Worm (Caenorhabditis elegans) whole organism, L3 larva: ENCODE data around the gene nhr-101.

Source experiments
- eor-1 ChIP-seq, 2 experiments: fragments of 150-350 bp; optimal IDR thresholded peaks; 2 replicates each; lab custom pipeline; 2014 to 2018; ENCODE audit warnings: missing biosample characterization in 2 of 2, missing genetic modification characterization in 2 of 2
- nhr-11 ChIP-seq: fragments of 150-350 bp; optimal IDR thresholded peaks from 2 replicates; lab custom pipeline; 2014; ENCODE audit warnings: missing biosample characterization, missing genetic modification characterization
- nhr-77 ChIP-seq: fragments of 150-350 bp; optimal IDR thresholded peaks from 2 replicates; lab custom pipeline; 2014; ENCODE audit warnings: missing biosample characterization, missing genetic modification characterization

DNA sequence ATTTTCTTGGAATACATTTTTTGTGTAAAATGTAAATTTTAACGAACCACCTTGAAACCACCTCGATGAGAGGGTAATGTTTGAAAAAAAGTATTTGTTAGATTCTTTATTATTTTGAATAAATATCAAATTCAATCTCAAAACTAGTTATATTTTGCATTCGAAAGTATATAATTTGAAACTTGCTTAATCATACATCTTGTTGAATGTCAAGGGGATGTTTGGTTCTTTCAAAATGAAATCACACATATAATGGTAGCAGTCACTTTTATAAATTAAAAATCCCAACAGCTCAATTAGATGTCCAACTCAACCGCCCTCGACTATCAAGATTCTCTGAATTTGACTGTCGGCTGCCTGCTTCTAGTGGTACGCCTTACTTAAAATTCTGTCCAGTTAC is 5.7 kb upstream of the nhr-101 start, which contains the start of gene srx-87:
- no peak for TF ChIP-seq nhr-11
- no peak for TF ChIP-seq eor-1 (tag; optimal IDR thresholded peaks at IDR 0.05; lab: Kevin White, UChicago)
- TF ChIP-seq nhr-77 (tag; lab: Kevin White, UChicago): no peak
